Worm (Caenorhabditis elegans) whole organism, L1 larva: Measurements from ENCODE around the gene W02F12.8.

Experiments used
- F16B12.6 ChIP-seq: fragments of 150-350 bp; optimal IDR thresholded peaks from 2 replicates; lab custom pipeline; 2014; ENCODE audit warnings: missing biosample characterization, missing genetic modification characterization
- Y116A8C.19 ChIP-seq: sonication (generic microtip); optimal IDR thresholded peaks from 2 replicates; lab custom pipeline; 2016; ENCODE audit warnings: missing compliant biosample characterization, missing genetic modification characterization, borderline replicate concordance
- aly-2 ChIP-seq: fragments of 150-350 bp; optimal IDR thresholded peaks from 2 replicates; lab custom pipeline; 2014; ENCODE audit warnings: missing biosample characterization, missing genetic modification characterization
- ceh-63 ChIP-seq: fragments of 200-800 bp; sonication (Bioruptor generic); optimal IDR thresholded peaks from 2 replicates; lab custom pipeline; 2018; ENCODE audit warnings: mild to moderate bottlenecking, missing genetic modification characterization, missing compliant biosample characterization
- ceh-8 ChIP-seq: fragments of 200-800 bp; sonication (Bioruptor generic); optimal IDR thresholded peaks from 2 replicates; lab custom pipeline; 2018; ENCODE audit warnings: mild to moderate bottlenecking, missing genetic modification characterization, moderate library complexity, missing compliant biosample characterization
- ceh-88 ChIP-seq: fragments of 200-800 bp; sonication (Bioruptor generic); IDR thresholded peaks from 2 replicates; pipeline ENCODE4 v1.3.6; 2022; ENCODE audit warnings: missing genetic modification characterization, missing compliant biosample characterization
- ceh-90 ChIP-seq: sonication (generic microtip); optimal IDR thresholded peaks from 2 replicates; lab custom pipeline; 2016; ENCODE audit warnings: missing genetic modification characterization, missing compliant biosample characterization
- efl-3 ChIP-seq: fragments of 200-800 bp; sonication (Bioruptor generic); optimal IDR thresholded peaks from 2 replicates; lab custom pipeline; 2018; ENCODE audit warnings: mild to moderate bottlenecking, missing genetic modification characterization, missing compliant biosample characterization
- fkh-10 ChIP-seq: sonication (generic microtip); optimal IDR thresholded peaks from 2 replicates; lab custom pipeline; 2017; ENCODE audit warnings: missing biosample characterization, missing genetic modification reagents, missing genetic modification characterization
- hlh-4 ChIP-seq: sonication (generic microtip); optimal IDR thresholded peaks from 2 replicates; lab custom pipeline; 2016; ENCODE audit warnings: mild to moderate bottlenecking, missing genetic modification characterization, missing compliant biosample characterization
- hpl-2 ChIP-seq: fragments of 150-350 bp; optimal IDR thresholded peaks from 2 replicates; lab custom pipeline; 2014; ENCODE audit warnings: missing biosample characterization, missing genetic modification reagents, missing genetic modification characterization
- lin-13 ChIP-seq: fragments of 150-350 bp; optimal IDR thresholded peaks from 2 replicates; lab custom pipeline; 2014; ENCODE audit warnings: missing biosample characterization, missing genetic modification reagents, missing genetic modification characterization
- lir-3 ChIP-seq: sonication (generic microtip); optimal IDR thresholded peaks from 2 replicates; lab custom pipeline; 2016; ENCODE audit warnings: mild to moderate bottlenecking, missing genetic modification characterization, moderate library complexity, missing compliant biosample characterization; ENCODE audit not compliant: poor library complexity
- mef-2 ChIP-seq: fragments of 150-350 bp; optimal IDR thresholded peaks from 2 replicates; lab custom pipeline; 2014; ENCODE audit warnings: missing biosample characterization, missing genetic modification characterization
- mep-1 ChIP-seq: fragments of 150-350 bp; optimal IDR thresholded peaks from 2 replicates; lab custom pipeline; 2014; ENCODE audit warnings: missing biosample characterization, missing genetic modification characterization
- nhr-237 ChIP-seq: fragments of 150-350 bp; optimal IDR thresholded peaks from 2 replicates; lab custom pipeline; 2014; ENCODE audit warnings: missing biosample characterization, missing genetic modification characterization
- nhr-71 ChIP-seq: sonication (generic microtip); optimal IDR thresholded peaks from 2 replicates; lab custom pipeline; 2016; ENCODE audit warnings: mild to moderate bottlenecking, missing genetic modification characterization, moderate library complexity, missing compliant biosample characterization
- nhr-76 ChIP-seq: sonication (generic microtip); optimal IDR thresholded peaks from 2 replicates; lab custom pipeline; 2017; ENCODE audit warnings: missing biosample characterization, missing genetic modification characterization
- nhr-85 ChIP-seq: sonication (generic microtip); peaks from one replicate; lab custom pipeline; 2016; ENCODE audit warnings: missing genetic modification characterization, inconsistent platforms, missing compliant biosample characterization
- pag-3 ChIP-seq: sonication (generic microtip); optimal IDR thresholded peaks from 2 replicates; lab custom pipeline; 2017; ENCODE audit warnings: missing genetic modification characterization, mild to moderate bottlenecking, missing compliant biosample characterization, antibody characterized with exemption, borderline replicate concordance; ENCODE audit not compliant: insufficient read depth
- pax-3 ChIP-seq: fragments of 200-800 bp; sonication (Bioruptor generic); optimal IDR thresholded peaks from 2 replicates; lab custom pipeline; 2018; ENCODE audit warnings: mild to moderate bottlenecking, missing genetic modification characterization, moderate library complexity, missing compliant biosample characterization
- snu-23 ChIP-seq: sonication (generic microtip); optimal IDR thresholded peaks from 2 replicates; lab custom pipeline; 2016; ENCODE audit warnings: missing genetic modification characterization, missing compliant biosample characterization
- sup-37 ChIP-seq: fragments of 200-800 bp; sonication (Bioruptor generic); optimal IDR thresholded peaks from 2 replicates; lab custom pipeline; 2018; ENCODE audit warnings: mild to moderate bottlenecking, missing genetic modification characterization, missing compliant biosample characterization
- swsn-7 ChIP-seq: sonication (generic microtip); optimal IDR thresholded peaks from 2 replicates; lab custom pipeline; 2016; ENCODE audit warnings: missing genetic modification characterization, missing compliant biosample characterization
- unc-130 ChIP-seq: fragments of 150-350 bp; optimal IDR thresholded peaks from 2 replicates; lab custom pipeline; 2017; ENCODE audit warnings: missing biosample characterization, missing genetic modification characterization, inconsistent platforms
- unc-30 ChIP-seq: sonication (generic microtip); optimal IDR thresholded peaks from 2 replicates; lab custom pipeline; 2017; ENCODE audit warnings: missing biosample characterization, missing genetic modification characterization
- xbp-1 ChIP-seq: sonication (generic microtip); optimal IDR thresholded peaks from 2 replicates; lab custom pipeline; 2016; ENCODE audit warnings: missing genetic modification characterization, missing compliant biosample characterization

W02F12.8 gene

DNA sequence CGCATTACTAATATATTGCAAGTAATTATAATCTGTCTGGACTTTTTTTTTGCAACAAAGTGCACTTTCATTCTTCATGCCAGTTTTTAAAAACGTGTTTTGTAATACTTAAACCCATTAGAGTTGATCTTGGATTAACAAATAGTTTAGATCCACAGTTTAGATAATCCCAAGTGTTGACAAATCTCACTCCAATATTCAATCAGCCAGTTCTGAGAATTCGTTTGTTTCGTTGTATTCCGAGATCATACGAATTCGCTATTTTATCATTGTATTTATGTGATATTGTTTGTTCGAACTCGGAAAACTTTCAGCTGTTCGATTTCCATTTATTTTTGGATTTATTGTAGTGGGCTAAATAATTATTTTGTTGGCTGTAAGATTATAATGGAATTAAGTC is 48.8 kb downstream of the W02F12.8 start (continued):
- TF ChIP-seq Y116A8C.19 (tag; lab: Kevin White, UChicago): no peak
- no peak for TF ChIP-seq efl-3 (GFP tag; lab: Kevin White, UChicago)
- TF ChIP-seq fkh-10 (GFP tag; lab: Kevin White, UChicago): no peak
- no peak for TF ChIP-seq sup-37 (GFP tag; lab: Kevin White, UChicago)
- no peak for TF ChIP-seq lir-3
- peak; percentile 19 for TF ChIP-seq pax-3
- no peak for TF ChIP-seq unc-30 (tag; lab: Kevin White, UChicago)
- no peak for TF ChIP-seq lin-13 (GFP tag; lab: Kevin White, UChicago)
- TF ChIP-seq snu-23 (GFP tag; lab: Kevin White, UChicago): no peak
- no peak for TF ChIP-seq nhr-237 (tag; lab: Kevin White, UChicago)
- no peak for TF ChIP-seq hlh-4 (tag; lab: Kevin White, UChicago)
- no peak for TF ChIP-seq mef-2 (tag; lab: Kevin White, UChicago)
- TF ChIP-seq hpl-2 (GFP tag; lab: Kevin White, UChicago): no peak
- TF ChIP-seq unc-130 (tag; lab: Kevin White, UChicago): no peak
- TF ChIP-seq nhr-76 (tag; lab: Kevin White, UChicago): no peak
- TF ChIP-seq ceh-8 (GFP tag; lab: Kevin White, UChicago): no peak
- no peak for TF ChIP-seq aly-2 (tag; lab: Kevin White, UChicago)
- no peak for TF ChIP-seq ceh-63 (GFP tag; lab: Kevin White, UChicago)
- no peak for TF ChIP-seq mep-1
- TF ChIP-seq nhr-71 (tag; lab: Kevin White, UChicago): peak; percentile 27
- no peak for TF ChIP-seq swsn-7 (tag; lab: Kevin White, UChicago)
- no peak for TF ChIP-seq F16B12.6 (tag; lab: Kevin White, UChicago)
- TF ChIP-seq nhr-85 (tag; lab: Kevin White, UChicago): no peak
- no peak for TF ChIP-seq ceh-88 (GFP tag; lab: Robert Waterston, UW)
- no peak for TF ChIP-seq xbp-1 (tag; lab: Kevin White, UChicago)
- TF ChIP-seq ceh-90 (tag; lab: Kevin White, UChicago): no peak
- no peak for TF ChIP-seq pag-3
